Fruit fly (Drosophila melanogaster) whole organism, prepupa: ENCODE data around the gene CG2816.

Experiments
- CG11294 ChIP-seq: fragments of 200-800 bp; sonication (Bioruptor generic); IDR thresholded peaks from 2 replicates; pipeline ENCODE4 v1.3.6; 2022; ENCODE audit warnings: missing biosample characterization, missing genetic modification characterization
- CG34406 ChIP-seq: fragments of 200-800 bp; sonication (Bioruptor generic); optimal IDR thresholded peaks from 3 replicates; lab custom pipeline; 2016; ENCODE audit warnings: missing biosample characterization, missing genetic modification characterization
- CG8319 ChIP-seq: fragments of 200-800 bp; sonication (Bioruptor generic); optimal IDR thresholded peaks from 3 replicates; lab custom pipeline; 2016; ENCODE audit warnings: missing biosample characterization, missing genetic modification characterization
- Ets96B ChIP-seq: fragments of 200-800 bp; optimal IDR thresholded peaks from 2 replicates; lab custom pipeline; 2019; ENCODE audit warnings: missing biosample characterization, mild to moderate bottlenecking, missing genetic modification characterization, moderate library complexity
- Hr39 ChIP-seq: fragments of 200-800 bp; sonication (Bioruptor generic); optimal IDR thresholded peaks from 2 replicates; lab custom pipeline; 2016; ENCODE audit warnings: missing biosample characterization, missing genetic modification characterization
- OdsH ChIP-seq: fragments of 200-800 bp; sonication (Bioruptor generic); optimal IDR thresholded peaks from 3 replicates; lab custom pipeline; 2016; ENCODE audit warnings: missing biosample characterization, missing genetic modification characterization
- Sox102F ChIP-seq: fragments of 200-800 bp; sonication (Bioruptor generic); optimal IDR thresholded peaks from 2 replicates; lab custom pipeline; 2016; ENCODE audit warnings: missing biosample characterization, mild to moderate bottlenecking, missing genetic modification characterization
- eg ChIP-seq: fragments of 200-800 bp; sonication (Bioruptor generic); IDR thresholded peaks from 3 replicates; pipeline ENCODE4 v1.3.6; 2022; ENCODE audit warnings: missing biosample characterization, missing genetic modification characterization
- fd85E ChIP-seq: fragments of 200-800 bp; sonication (Bioruptor generic); optimal IDR thresholded peaks from 3 replicates; lab custom pipeline; 2016; ENCODE audit warnings: missing biosample characterization, missing genetic modification characterization
- lz ChIP-seq: fragments of 200-800 bp; sonication (Bioruptor generic); optimal IDR thresholded peaks from 3 replicates; lab custom pipeline; 2016; ENCODE audit warnings: missing biosample characterization, missing genetic modification characterization
- salr ChIP-seq, 2 experiments: fragments of 200-800 bp; sonication (Bioruptor generic); optimal IDR thresholded peaks; 3 replicates each; lab custom pipeline; 2016 to 2018; ENCODE audit warnings: missing biosample characterization in 2 of 2, missing genetic modification characterization in 2 of 2, mild to moderate bottlenecking in 1 of 2
- spab ChIP-seq: fragments of 200-800 bp; sonication (Bioruptor generic); optimal IDR thresholded peaks from 2 replicates; lab custom pipeline; 2017; ENCODE audit warnings: missing biosample characterization, mild to moderate bottlenecking, missing genetic modification characterization, missing genetic modification reagents
- ss ChIP-seq, 2 experiments: fragments of 200-800 bp; sonication (Bioruptor generic); optimal IDR thresholded peaks; 2 replicates in 1 of 2; 3 replicates in 1 of 2; lab custom pipeline; 2017 to 2018; ENCODE audit warnings: mild to moderate bottlenecking in 2 of 2, missing biosample characterization in 2 of 2, missing genetic modification characterization in 2 of 2, moderate library complexity in 1 of 2
- topi ChIP-seq: fragments of 200-800 bp; sonication (Bioruptor generic); optimal IDR thresholded peaks from 3 replicates; lab custom pipeline; 2016; ENCODE audit warnings: missing biosample characterization, missing genetic modification characterization

DNA sequence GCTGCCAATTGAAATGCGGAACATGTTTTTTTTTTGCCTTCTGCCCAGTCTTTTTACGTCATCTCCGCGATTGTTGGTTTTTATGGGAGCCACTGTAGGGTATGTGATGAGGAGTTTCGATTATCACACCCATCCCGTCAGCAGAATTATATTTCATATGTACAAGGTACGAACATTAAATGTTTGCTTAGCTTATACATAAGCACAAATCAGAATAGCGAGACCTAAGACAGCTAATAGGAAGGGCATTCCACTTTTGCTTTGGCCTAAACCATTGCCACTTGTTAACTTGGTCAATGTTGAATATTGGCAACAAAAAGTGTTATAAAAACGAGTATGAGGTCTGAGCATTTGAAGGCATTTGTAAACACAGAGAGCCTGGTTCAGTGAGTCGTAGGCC, at the start of gene CG2816:
- peak; percentile 97 for TF ChIP-seq eg
- peak; percentile 8 for TF ChIP-seq fd85E (GFP tag; lab: Kevin White, UChicago)
- TF ChIP-seq OdsH (GFP tag; lab: Kevin White, UChicago) = peak; percentile 86
- peak; percentile 92 for TF ChIP-seq Hr39 (GFP tag; lab: Kevin White, UChicago)
- peak; percentile 83 for TF ChIP-seq Sox102F (GFP tag; lab: Kevin White, UChicago)
- TF ChIP-seq ss (GFP tag; optimal IDR thresholded peaks at IDR 0.05; lab: Kevin White, UChicago) = peak in 1 of 2 experiments; percentile 54
- TF ChIP-seq salr (GFP tag; optimal IDR thresholded peaks at IDR 0.05; lab: Kevin White, UChicago) = peak; percentile 32 to 79
- TF ChIP-seq CG11294 (GFP tag; lab: Robert Waterston, UW) = peak; percentile 92
- TF ChIP-seq CG8319 (GFP tag; lab: Kevin White, UChicago) = peak; percentile 28
- TF ChIP-seq spab = peak; percentile 21
- TF ChIP-seq CG34406 (GFP tag; lab: Kevin White, UChicago) = peak; percentile 67
- peak; percentile 88 for TF ChIP-seq lz (GFP tag; lab: Kevin White, UChicago)
- no peak for TF ChIP-seq Ets96B (tag; lab: Kevin White, UChicago)
- TF ChIP-seq topi (GFP tag; lab: Kevin White, UChicago) = peak; percentile 76
